Fruit fly (Drosophila melanogaster) whole organism, embryonic: ENCODE measurements around the gene Elp3.

Experiments used
- Ada2b ChIP-seq: fragments of 200-800 bp; sonication (Bioruptor generic); IDR thresholded peaks from 2 replicates; pipeline ENCODE4 v1.3.6; 2022; ENCODE audit warnings: missing biosample characterization, missing genetic modification characterization
- B-H2 ChIP-seq: fragments of 200-800 bp; sonication (Bioruptor generic); optimal IDR thresholded peaks from 2 replicates; lab custom pipeline; 2018; ENCODE audit warnings: missing biosample characterization, mild to moderate bottlenecking, missing genetic modification characterization
- Bdp1 ChIP-seq: fragments of 200-800 bp; sonication (Bioruptor generic); optimal IDR thresholded peaks from 3 replicates; lab custom pipeline; 2016; ENCODE audit warnings: missing biosample characterization, missing genetic modification characterization
- CG1233 ChIP-seq: fragments of 200-800 bp; sonication (Bioruptor generic); optimal IDR thresholded peaks from 4 replicates; lab custom pipeline; 2018; ENCODE audit warnings: missing biosample characterization, mild to moderate bottlenecking, missing genetic modification characterization
- CG15696 ChIP-seq: fragments of 200-800 bp; sonication (Bioruptor generic); optimal IDR thresholded peaks from 2 replicates; lab custom pipeline; 2019; ENCODE audit warnings: missing biosample characterization, mild to moderate bottlenecking, missing genetic modification characterization, moderate library complexity
- CG17186 ChIP-seq: fragments of 200-800 bp; sonication (Bioruptor generic); optimal IDR thresholded peaks from 3 replicates; lab custom pipeline; 2017; ENCODE audit warnings: missing biosample characterization, missing genetic modification reagents, missing genetic modification characterization
- CG17385 ChIP-seq: fragments of 200-800 bp; sonication (Bioruptor generic); optimal IDR thresholded peaks from 3 replicates; lab custom pipeline; 2018; ENCODE audit warnings: missing biosample characterization, mild to moderate bottlenecking, missing genetic modification characterization
- CG3281 ChIP-seq: fragments of 200-800 bp; sonication (Bioruptor generic); optimal IDR thresholded peaks from 3 replicates; lab custom pipeline; 2017; ENCODE audit warnings: missing biosample characterization, mild to moderate bottlenecking, missing genetic modification characterization
- CG4282 ChIP-seq: fragments of 200-800 bp; sonication (Bioruptor generic); optimal IDR thresholded peaks from 2 replicates; lab custom pipeline; 2016; ENCODE audit warnings: missing biosample characterization, missing genetic modification characterization
- CG4617 ChIP-seq: fragments of 200-800 bp; sonication (Bioruptor generic); optimal IDR thresholded peaks from 3 replicates; lab custom pipeline; 2016; ENCODE audit warnings: missing biosample characterization, missing genetic modification characterization, borderline replicate concordance
- CG4707 ChIP-seq: fragments of 200-800 bp; sonication (Bioruptor generic); optimal IDR thresholded peaks from 2 replicates; lab custom pipeline; 2018; ENCODE audit warnings: missing biosample characterization, mild to moderate bottlenecking, missing genetic modification characterization, moderate library complexity
- CG7839 ChIP-seq: fragments of 200-800 bp; sonication (Bioruptor generic); optimal IDR thresholded peaks from 3 replicates; lab custom pipeline; 2018; ENCODE audit warnings: missing biosample characterization, mild to moderate bottlenecking, missing genetic modification characterization, moderate library complexity
- CG8924 ChIP-seq: fragments of 200-800 bp; optimal IDR thresholded peaks from 3 replicates; lab custom pipeline; 2019; ENCODE audit warnings: missing biosample characterization, mild to moderate bottlenecking, missing genetic modification characterization, moderate library complexity
- CG9215 ChIP-seq: fragments of 200-800 bp; sonication (Bioruptor generic); IDR thresholded peaks from 2 replicates; pipeline ENCODE4 v1.3.6; 2022; ENCODE audit warnings: missing biosample characterization, missing genetic modification characterization
- CG9727 ChIP-seq: fragments of 200-800 bp; sonication (Bioruptor generic); optimal IDR thresholded peaks from 3 replicates; lab custom pipeline; 2017; ENCODE audit warnings: missing biosample characterization, mild to moderate bottlenecking, missing genetic modification characterization
- CG9797 ChIP-seq: fragments of 200-800 bp; sonication (Bioruptor generic); optimal IDR thresholded peaks from 3 replicates; lab custom pipeline; 2018; ENCODE audit warnings: missing biosample characterization, mild to moderate bottlenecking, missing genetic modification characterization
- CG9817 ChIP-seq: fragments of 200-800 bp; sonication (Bioruptor generic); optimal IDR thresholded peaks from 2 replicates; lab custom pipeline; 2018; ENCODE audit warnings: missing biosample characterization, mild to moderate bottlenecking, missing genetic modification characterization, moderate library complexity
- Dfd ChIP-seq, 2 experiments: fragments of >200 bp; optimal IDR thresholded peaks; 2 replicates each; lab custom pipeline; 2017; ENCODE audit warnings: missing biosample characterization in 2 of 2, missing genetic modification characterization in 2 of 2
- Hmx ChIP-seq: fragments of 200-800 bp; sonication (Bioruptor generic); optimal IDR thresholded peaks from 2 replicates; lab custom pipeline; 2016; ENCODE audit warnings: missing biosample characterization, missing genetic modification characterization
- MTF-1 ChIP-seq: fragments of 200-800 bp; sonication (Bioruptor generic); optimal IDR thresholded peaks from 2 replicates; lab custom pipeline; 2018; ENCODE audit warnings: missing biosample characterization, mild to moderate bottlenecking, missing genetic modification characterization, borderline replicate concordance
- Oaz ChIP-seq: fragments of 200-800 bp; sonication (Bioruptor generic); IDR thresholded peaks from 2 replicates; pipeline ENCODE4 v1.3.6; 2022; ENCODE audit warnings: missing biosample characterization, missing genetic modification characterization
- Oli ChIP-seq: fragments of 200-800 bp; sonication (Bioruptor generic); optimal IDR thresholded peaks from 2 replicates; lab custom pipeline; 2018; ENCODE audit warnings: missing biosample characterization, mild to moderate bottlenecking, missing genetic modification characterization, moderate library complexity
- Opbp ChIP-seq: fragments of 200-800 bp; sonication (Bioruptor generic); IDR thresholded peaks from 3 replicates; pipeline ENCODE4 v1.3.6; 2022; ENCODE audit warnings: missing biosample characterization, missing genetic modification characterization; ENCODE audit not compliant: partially characterized antibody
- Sin3A ChIP-seq: fragments of >200 bp; optimal IDR thresholded peaks from 2 replicates; lab custom pipeline; 2018
- ac ChIP-seq: fragments of 200-800 bp; sonication (Bioruptor generic); optimal IDR thresholded peaks from 3 replicates; lab custom pipeline; 2017; ENCODE audit warnings: missing biosample characterization, mild to moderate bottlenecking, missing genetic modification characterization
- amos ChIP-seq: fragments of 200-800 bp; sonication (Bioruptor generic); IDR thresholded peaks from 2 replicates; pipeline ENCODE4 v1.3.6; 2022; ENCODE audit warnings: missing biosample characterization, missing genetic modification characterization; ENCODE audit not compliant: partially characterized antibody
- ash1 ChIP-seq: fragments of 200-800 bp; sonication (Bioruptor generic); optimal IDR thresholded peaks from 2 replicates; lab custom pipeline; 2018; ENCODE audit warnings: missing biosample characterization, mild to moderate bottlenecking, missing genetic modification characterization
- bsh ChIP-seq, 2 experiments: fragments of 200-800 bp; sonication (Bioruptor generic); optimal IDR thresholded peaks; 2 replicates each; lab custom pipeline; 2017 to 2018; ENCODE audit warnings: mild to moderate bottlenecking in 2 of 2, missing biosample characterization in 2 of 2, missing genetic modification characterization in 2 of 2, moderate library complexity in 1 of 2
- cas ChIP-seq: fragments of 200-800 bp; sonication (Bioruptor generic); IDR thresholded peaks from 2 replicates; pipeline ENCODE4 v1.3.6; 2022; ENCODE audit warnings: missing biosample characterization, missing genetic modification characterization
- danr ChIP-seq: fragments of 200-800 bp; sonication (Bioruptor generic); IDR thresholded peaks from 2 replicates; pipeline ENCODE4 v1.3.6; 2022; ENCODE audit warnings: missing biosample characterization, missing genetic modification characterization
- dpn ChIP-seq, 2 experiments: fragments of 200-800 bp; sonication (Bioruptor generic); optimal IDR thresholded peaks; 3 replicates each; lab custom pipeline; 2016; ENCODE audit warnings: missing biosample characterization in 2 of 2, missing genetic modification characterization in 2 of 2
- emc ChIP-seq: fragments of 200-800 bp; sonication (Bioruptor generic); optimal IDR thresholded peaks from 2 replicates; lab custom pipeline; 2016; ENCODE audit warnings: missing biosample characterization, missing genetic modification characterization
- gem ChIP-seq: fragments of 200-800 bp; sonication (Bioruptor generic); optimal IDR thresholded peaks from 2 replicates; lab custom pipeline; 2019; ENCODE audit warnings: missing biosample characterization, mild to moderate bottlenecking, missing genetic modification characterization, moderate library complexity
- gsb-n ChIP-seq: fragments of 200-800 bp; sonication (Bioruptor generic); optimal IDR thresholded peaks from 3 replicates; lab custom pipeline; 2018; ENCODE audit warnings: missing biosample characterization, mild to moderate bottlenecking, missing genetic modification characterization
- klu ChIP-seq: fragments of 200-800 bp; sonication (Bioruptor generic); IDR thresholded peaks from 2 replicates; pipeline ENCODE4 v1.3.6; 2022; ENCODE audit warnings: missing biosample characterization, missing genetic modification characterization
- lbe ChIP-seq: fragments of 200-800 bp; sonication (Bioruptor generic); optimal IDR thresholded peaks from 2 replicates; lab custom pipeline; 2016; ENCODE audit warnings: missing biosample characterization, mild to moderate bottlenecking, missing genetic modification characterization
- mld ChIP-seq: fragments of 200-800 bp; sonication (Bioruptor generic); IDR thresholded peaks from 3 replicates; pipeline ENCODE4 v1.3.6; 2022; ENCODE audit warnings: missing biosample characterization, missing genetic modification characterization; ENCODE audit not compliant: partially characterized antibody
- nerfin-1 ChIP-seq: fragments of 200-800 bp; sonication (Bioruptor generic); optimal IDR thresholded peaks from 3 replicates; lab custom pipeline; 2019; ENCODE audit warnings: missing biosample characterization, mild to moderate bottlenecking, missing genetic modification characterization, moderate library complexity
- pan ChIP-seq, 4 experiments: fragments of >200 bp in 3 of 4; fragments of 200-800 bp in 1 of 4; sonication (Bioruptor generic) in 1 of 4; optimal IDR thresholded peaks in 3 of 4; IDR thresholded peaks in 1 of 4; 2 replicates each; pipeline versions ENCODE4 v1.3.6 to Lab custom; 2017 to 2022; ENCODE audit warnings: missing biosample characterization in 2 of 4, missing genetic modification characterization in 2 of 4, mixed read lengths in 1 of 4
- pros ChIP-seq: fragments of 200-800 bp; sonication (Bioruptor generic); optimal IDR thresholded peaks from 3 replicates; lab custom pipeline; 2019; ENCODE audit warnings: missing biosample characterization, mild to moderate bottlenecking, missing genetic modification characterization, moderate library complexity
- pum ChIP-seq: fragments of 200-800 bp; sonication (Bioruptor generic); optimal IDR thresholded peaks from 2 replicates; lab custom pipeline; 2016; ENCODE audit warnings: missing biosample characterization, missing genetic modification characterization
- ro ChIP-seq: fragments of 200-800 bp; sonication (Bioruptor generic); IDR thresholded peaks from 2 replicates; pipeline ENCODE4 v1.3.6; 2022; ENCODE audit warnings: missing biosample characterization, missing genetic modification characterization
- seq ChIP-seq: fragments of 200-800 bp; sonication (Bioruptor generic); IDR thresholded peaks from 2 replicates; pipeline ENCODE4 v1.3.6; 2022; ENCODE audit warnings: missing biosample characterization, missing genetic modification characterization
- vvl ChIP-seq: fragments of 200-800 bp; sonication (Bioruptor generic); IDR thresholded peaks from 2 replicates; pipeline ENCODE4 v1.3.6; 2022; ENCODE audit warnings: missing biosample characterization, missing genetic modification characterization
- wor ChIP-seq: fragments of 200-800 bp; sonication (Bioruptor generic); IDR thresholded peaks from 2 replicates; pipeline ENCODE4 v1.3.6; 2022; ENCODE audit warnings: missing biosample characterization, missing genetic modification characterization

Elp3 gene

dm6 chr2L:4458119-4459056 is 13.9 kb downstream of the Elp3 start, which contains the start of gene RpL27A (continued):
- TF ChIP-seq cas (GFP tag; lab: Robert Waterston, UW) (peak; percentile 66), Ada2b (peak; percentile 56), pros (GFP tag; lab: Kevin White, UChicago) (peak; percentile 16), emc (GFP tag; lab: Kevin White, UChicago) (peak; percentile 39), pan (optimal IDR thresholded peaks at IDR 0.05; lab: Kevin White, UChicago) (no peak), pan (GFP tag; optimal IDR thresholded peaks at IDR 0.05 in 1 of 2, IDR thresholded peaks at IDR 0.05 in 1 of 2) (peak in 1 of 2 experiments; percentile 78), danr (GFP tag; lab: Robert Waterston, UW) (no peak), CG9215 (GFP tag; lab: Robert Waterston, UW) (peak; percentile 53)

dm6 chr2L:4459543-4459942 is 15.0 kb downstream of the Elp3 start, which contains the start of the genes mRpL27 and CG15435:
mRpL27 (minus strand) TSS chr2L:4459638.
CG15435 (plus strand) TSS chr2L:4459729.
- TF ChIP-seq dpn (GFP tag; optimal IDR thresholded peaks at IDR 0.05; lab: Kevin White, UChicago) = peak in 1 of 2 experiments; percentile 10
- TF ChIP-seq CG4282 (GFP tag; lab: Kevin White, UChicago) = no peak
- TF ChIP-seq bsh (GFP tag; optimal IDR thresholded peaks at IDR 0.05; lab: Kevin White, UChicago) = peak in 1 of 2 experiments; percentile 21
- no peak for TF ChIP-seq ac
- TF ChIP-seq CG7839 (tag; lab: Kevin White, UChicago) = peak; percentile 49
- no peak for TF ChIP-seq lbe (GFP tag; lab: Kevin White, UChicago)
- TF ChIP-seq CG4707 (GFP tag; lab: Kevin White, UChicago) = no peak
- no peak for TF ChIP-seq seq
- TF ChIP-seq Hmx = no peak
- TF ChIP-seq ash1 (GFP tag; lab: Kevin White, UChicago) = no peak
- peak; percentile 7 for TF ChIP-seq CG17385 (GFP tag; lab: Kevin White, UChicago)
- TF ChIP-seq CG1233 (GFP tag; lab: Kevin White, UChicago) = peak; percentile 25
- no peak for TF ChIP-seq B-H2 (GFP tag; lab: Kevin White, UChicago)
- TF ChIP-seq Oli (tag; lab: Kevin White, UChicago) = peak; percentile 21
- TF ChIP-seq Opbp (GFP tag; lab: Robert Waterston, UW) = 0 out of 3 replicates have a peak, but pooled peaks have one; percentile 15
- no peak for TF ChIP-seq emc (GFP tag; lab: Kevin White, UChicago)
- TF ChIP-seq MTF-1 (GFP tag; lab: Kevin White, UChicago) = no peak
- peak; percentile 28; the same call in 1 of the 2 replicates for TF ChIP-seq klu (GFP tag; lab: Robert Waterston, UW)
- peak; percentile 30 for TF ChIP-seq CG15696 (tag; lab: Kevin White, UChicago)
- no peak for TF ChIP-seq CG17186 (GFP tag; lab: Kevin White, UChicago)
- TF ChIP-seq wor (GFP tag; lab: Robert Waterston, UW) = no peak
- no peak for TF ChIP-seq gem
- peak; percentile 14 for TF ChIP-seq Bdp1 (GFP tag; lab: Kevin White, UChicago)
- no peak for TF ChIP-seq pum
- TF ChIP-seq Dfd (GFP tag; optimal IDR thresholded peaks at IDR 0.05; lab: Kevin White, UChicago) = no peak
- TF ChIP-seq vvl (GFP tag; lab: Robert Waterston, UW) = peak; percentile 62
- TF ChIP-seq amos (GFP tag; lab: Robert Waterston, UW) = peak; percentile 43; the same call in 1 of the 2 replicates
- TF ChIP-seq CG9797 (GFP tag; lab: Kevin White, UChicago) = peak; percentile 8
- TF ChIP-seq ro = no peak
- peak; percentile 50 for TF ChIP-seq CG3281 (GFP tag; lab: Kevin White, UChicago)
- peak; percentile 39 for TF ChIP-seq nerfin-1 (tag; lab: Kevin White, UChicago)
- no peak for TF ChIP-seq Oaz (GFP tag; lab: Robert Waterston, UW)
- peak; percentile 56 for TF ChIP-seq CG8924 (tag; lab: Kevin White, UChicago)
- peak; percentile 77 for TF ChIP-seq Sin3A (lab: Kevin White, UChicago)
- peak; percentile 42 for TF ChIP-seq CG4617
- peak; percentile 38 for TF ChIP-seq CG9817 (tag; lab: Kevin White, UChicago)
- TF ChIP-seq mld (GFP tag; lab: Robert Waterston, UW) = no peak
- TF ChIP-seq gsb-n = peak; percentile 29
- TF ChIP-seq CG9727 = peak; percentile 15
